Worm (Caenorhabditis elegans) whole organism, late embryonic: ENCODE results near the gene H35B03.2.

ENCODE experiments used
- F13H6.1 ChIP-seq: sonication (generic microtip); optimal IDR thresholded peaks from 2 replicates; lab custom pipeline; 2016; ENCODE audit warnings: missing genetic modification characterization, missing compliant biosample characterization
- K09A11.1 ChIP-seq: sonication (generic microtip); optimal IDR thresholded peaks from 2 replicates; lab custom pipeline; 2017; ENCODE audit warnings: antibody characterized with exemption, mild to moderate bottlenecking, missing genetic modification characterization, missing compliant biosample characterization; ENCODE audit not compliant: insufficient read depth
- ama-1 ChIP-seq: fragments of 150-350 bp; optimal IDR thresholded peaks from 2 replicates; lab custom pipeline; 2014
- ceh-31 ChIP-seq: sonication (generic microtip); optimal IDR thresholded peaks from 2 replicates; lab custom pipeline; 2016; ENCODE audit warnings: missing genetic modification characterization, missing compliant biosample characterization
- nfya-1 ChIP-seq: sonication (generic microtip); optimal IDR thresholded peaks from 2 replicates; lab custom pipeline; 2017; ENCODE audit warnings: missing genetic modification characterization, mild to moderate bottlenecking, missing compliant biosample characterization, antibody characterized with exemption, moderate library complexity
- pag-3 ChIP-seq: sonication (generic microtip); optimal IDR thresholded peaks from 2 replicates; lab custom pipeline; 2016; ENCODE audit warnings: missing compliant biosample characterization, missing genetic modification characterization, borderline replicate concordance
- pha-4 ChIP-seq: fragments of 150-350 bp; optimal IDR thresholded peaks from 2 replicates; lab custom pipeline; 2018; ENCODE audit warnings: missing biosample characterization, missing genetic modification reagents, missing genetic modification characterization
- pqm-1 ChIP-seq: sonication (generic microtip); optimal IDR thresholded peaks from 2 replicates; lab custom pipeline; 2016; ENCODE audit warnings: missing genetic modification characterization, missing compliant biosample characterization
- pros-1 ChIP-seq: fragments of 150-350 bp; optimal IDR thresholded peaks from 2 replicates; lab custom pipeline; 2014; ENCODE audit warnings: missing biosample characterization, missing genetic modification reagents, missing genetic modification characterization

DNA sequence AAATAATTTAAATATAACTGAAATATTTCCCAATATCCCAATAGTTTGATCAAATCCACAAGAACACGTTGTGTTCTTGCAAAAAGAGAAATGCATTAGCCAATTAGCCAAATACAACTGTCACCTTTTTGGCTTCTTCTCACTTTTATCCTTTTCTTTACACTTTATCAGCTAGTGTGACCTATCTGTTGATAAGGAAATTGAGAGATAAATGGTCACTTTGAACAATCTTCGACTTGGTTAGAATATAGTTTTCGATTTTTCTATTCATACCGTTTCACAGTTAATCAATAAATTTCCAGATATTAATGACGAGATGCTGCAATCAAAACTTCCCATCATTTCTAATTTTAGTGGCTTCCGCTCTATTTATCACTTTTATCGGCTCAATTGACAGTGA lies 22.7 kb downstream of the H35B03.2 start, which contains the start of gene C55C3.1:
- TF ChIP-seq pros-1 (tag; lab: Kevin White, UChicago), result no peak
- no peak for TF ChIP-seq F13H6.1 (tag; lab: Kevin White, UChicago)
- TF ChIP-seq nfya-1, result no peak
- TF ChIP-seq ceh-31, result no peak
- no peak for TF ChIP-seq pha-4
- no peak for TF ChIP-seq pag-3 (tag; lab: Kevin White, UChicago)
- TF ChIP-seq pqm-1 (tag; lab: Kevin White, UChicago), result no peak
- TF ChIP-seq ama-1, result no peak
- TF ChIP-seq K09A11.1 (tag; lab: Kevin White, UChicago), result no peak
